Fruit fly (Drosophila melanogaster): ENCODE measurements around the gene CG5276.

The CG5276 gene

dm6 chr3R:11454210-11454904 is 22.8 kb downstream of the CG5276 start (continued):
- TF ChIP-seq CG6654 (GFP tag; optimal IDR thresholded peaks at IDR 0.05) (no peak), Hr39 (optimal IDR thresholded peaks at IDR 0.05) (no peak), Sry-β (GFP tag; optimal IDR thresholded peaks at IDR 0.05) (no peak), CG6689 (GFP tag; IDR thresholded peaks at IDR 0.05) (peak; percentile 58), CG13287 (GFP tag; IDR thresholded peaks at IDR 0.05; ENCODE audit: partially characterized antibody) (no peak), CG3163 (GFP tag; optimal IDR thresholded peaks at IDR 0.05) (peak; percentile 0), tna (GFP tag; IDR thresholded peaks at IDR 0.05; ENCODE audit: partially characterized antibody) (no peak), Ets97D (GFP tag; optimal IDR thresholded peaks at IDR 0.05) (no peak), Trl (optimal IDR thresholded peaks at IDR 0.05) (no peak), Trl (GFP tag; optimal IDR thresholded peaks at IDR 0.05) (no peak), CG10267 (tag; optimal IDR thresholded peaks at IDR 0.05) (peak; percentile 13), fru (optimal IDR thresholded peaks at IDR 0.05) (no peak), exex (tag; optimal IDR thresholded peaks at IDR 0.05) (no peak), Hand (GFP tag; optimal IDR thresholded peaks at IDR 0.05) (no peak), CG13123 (GFP tag; optimal IDR thresholded peaks at IDR 0.05) (no peak), caup (GFP tag; optimal IDR thresholded peaks at IDR 0.05; ENCODE audit: severe bottlenecking) (peak; percentile 66), Adf1 (GFP tag; IDR thresholded peaks at IDR 0.05) (0 out of 2 replicates have a peak, but pooled peaks have one; percentile 25), psq (GFP tag; optimal IDR thresholded peaks at IDR 0.05) (no peak), CG18476 (GFP tag; optimal IDR thresholded peaks at IDR 0.05) (no peak), CG7786 (GFP tag; optimal IDR thresholded peaks at IDR 0.05) (peak; percentile 49), CG8924 (tag; optimal IDR thresholded peaks at IDR 0.05) (peak; percentile 46), Ptx1 (GFP tag; IDR thresholded peaks at IDR 0.05) (peak; percentile 74), CG7372 (GFP tag; IDR thresholded peaks at IDR 0.05) (peak; percentile 64), zfh1 (GFP tag; IDR thresholded peaks at IDR 0.05) (no peak), CG17385 (GFP tag; optimal IDR thresholded peaks at IDR 0.05) (peak; percentile 13), sens-2 (GFP tag; IDR thresholded peaks at IDR 0.05) (no peak), CG17612 (GFP tag; IDR thresholded peaks at IDR 0.05) (no peak), CG17568 (GFP tag; optimal IDR thresholded peaks at IDR 0.05) (no peak), CG14860 (GFP tag; IDR thresholded peaks at IDR 0.05; ENCODE audit: partially characterized antibody) (no peak), cad (GFP tag; optimal IDR thresholded peaks at IDR 0.05) (no peak), nerfin-1 (tag; optimal IDR thresholded peaks at IDR 0.05) (no peak), CG1832 (GFP tag; optimal IDR thresholded peaks at IDR 0.05) (no peak), Ets65A (GFP tag) (peak; percentile 97), CG16779 (GFP tag; IDR thresholded peaks at IDR 0.05) (no peak), Taf1 (GFP tag; IDR thresholded peaks at IDR 0.05) (no peak), chif (GFP tag; optimal IDR thresholded peaks at IDR 0.05) (no peak), hth (optimal IDR thresholded peaks at IDR 0.05) (no peak), CG15011 (GFP tag; optimal IDR thresholded peaks at IDR 0.05) (peak; percentile 49), Gsc (GFP tag; IDR thresholded peaks at IDR 0.05) (no peak), CG11398 (GFP tag; optimal IDR thresholded peaks at IDR 0.05) (no peak), ATbp (GFP tag; optimal IDR thresholded peaks at IDR 0.05) (no peak), peb (GFP tag; IDR thresholded peaks at IDR 0.05) (no peak), CG1647 (GFP tag; optimal IDR thresholded peaks at IDR 0.05) (no peak), Hmx (GFP tag; optimal IDR thresholded peaks at IDR 0.05) (peak; percentile 40), CG8478 (optimal IDR thresholded peaks at IDR 0.05) (no peak), Sox102F (GFP tag; optimal IDR thresholded peaks at IDR 0.05) (peak; percentile 63), Dip2 (GFP tag; IDR thresholded peaks at IDR 0.05) (0 out of 2 replicates have a peak, but pooled peaks have one; percentile 13), ranshi (GFP tag; IDR thresholded peaks at IDR 0.05) (peak; percentile 26; the same call in 1 of the 2 replicates), MTF-1 (GFP tag; optimal IDR thresholded peaks at IDR 0.05; ENCODE audit: borderline replicate concordance) (no peak), CG17359 (tag; optimal IDR thresholded peaks at IDR 0.05) (peak; percentile 47), CG10366 (GFP tag; IDR thresholded peaks at IDR 0.05) (peak; percentile 44), hbn (GFP tag; IDR thresholded peaks at IDR 0.05; ENCODE audit: partially characterized antibody) (no peak)

All from whole organism, embryonic.